Worm (Caenorhabditis elegans) whole organism, young adult: ENCODE results near the gene Y73F8A.14.
"Not testable (repeated sequence)": the region's sequence is repeated elsewhere in the genome, so short reads cannot be mapped to it uniquely, and the experiment has no call there.

ENCODE experiments used
- B0261.1 ChIP-seq: sonication (generic microtip); optimal IDR thresholded peaks from 2 replicates; lab custom pipeline; 2016; ENCODE audit warnings: mild to moderate bottlenecking, missing genetic modification characterization, moderate library complexity, missing compliant biosample characterization
- C17E4.6 ChIP-seq: fragments of 200-800 bp; sonication (Bioruptor generic); IDR thresholded peaks from 2 replicates; pipeline ENCODE4 v1.3.6; 2022; ENCODE audit warnings: missing genetic modification reagents, missing genetic modification characterization, missing compliant biosample characterization
- D2030.7 ChIP-seq: fragments of 200-800 bp; sonication (Bioruptor generic); IDR thresholded peaks from 2 replicates; pipeline ENCODE4 v1.3.6; 2022; ENCODE audit warnings: missing genetic modification reagents, missing genetic modification characterization, missing compliant biosample characterization
- F10E7.11 ChIP-seq: sonication (generic microtip); optimal IDR thresholded peaks from 2 replicates; lab custom pipeline; 2017; ENCODE audit warnings: mild to moderate bottlenecking, missing genetic modification characterization, moderate library complexity, missing compliant biosample characterization
- F33H1.4 ChIP-seq: fragments of 200-800 bp; sonication (Bioruptor generic); IDR thresholded peaks from 2 replicates; pipeline ENCODE4 v1.3.6; 2022; ENCODE audit warnings: missing genetic modification reagents, missing genetic modification characterization, missing compliant biosample characterization
- F37B4.10 ChIP-seq: fragments of 200-800 bp; sonication (Bioruptor generic); IDR thresholded peaks from 2 replicates; pipeline ENCODE4 v1.3.6; 2022; ENCODE audit warnings: missing genetic modification characterization, missing compliant biosample characterization
- T07F8.4 ChIP-seq: sonication (generic microtip); optimal IDR thresholded peaks from 2 replicates; lab custom pipeline; 2016; ENCODE audit warnings: mild to moderate bottlenecking, missing genetic modification characterization, moderate library complexity, missing compliant biosample characterization
- T26A5.8 ChIP-seq: sonication (generic microtip); optimal IDR thresholded peaks from 2 replicates; lab custom pipeline; 2016; ENCODE audit warnings: missing genetic modification characterization, missing compliant biosample characterization
- attf-5 ChIP-seq: fragments of 200-800 bp; sonication (Bioruptor generic); optimal IDR thresholded peaks from 2 replicates; lab custom pipeline; 2018; ENCODE audit warnings: mild to moderate bottlenecking, missing genetic modification characterization, missing compliant biosample characterization
- attf-6 ChIP-seq: fragments of 200-800 bp; sonication (Bioruptor generic); IDR thresholded peaks from 2 replicates; pipeline ENCODE4 v1.3.6; 2022; ENCODE audit warnings: missing genetic modification reagents, missing genetic modification characterization, missing compliant biosample characterization
- ceh-100 ChIP-seq: fragments of 200-800 bp; sonication (Bioruptor generic); IDR thresholded peaks from 2 replicates; pipeline ENCODE4 v1.3.6; 2022; ENCODE audit warnings: missing genetic modification reagents, missing genetic modification characterization, missing compliant biosample characterization
- ceh-58 ChIP-seq: fragments of 200-800 bp; sonication (Bioruptor generic); IDR thresholded peaks from 2 replicates; pipeline ENCODE4 v1.3.6; 2022; ENCODE audit warnings: missing genetic modification characterization, missing compliant biosample characterization
- egl-18 ChIP-seq: fragments of 200-800 bp; sonication (Bioruptor generic); IDR thresholded peaks from 2 replicates; pipeline ENCODE4 v1.3.6; 2022; ENCODE audit warnings: missing genetic modification reagents, missing genetic modification characterization, missing compliant biosample characterization
- egrh-3 ChIP-seq: fragments of 200-800 bp; sonication (Bioruptor generic); IDR thresholded peaks from 2 replicates; pipeline ENCODE4 v1.3.6; 2022; ENCODE audit warnings: missing genetic modification reagents, missing genetic modification characterization, missing compliant biosample characterization
- hmg-1.2 ChIP-seq: fragments of 200-800 bp; sonication (Bioruptor generic); IDR thresholded peaks from 2 replicates; pipeline ENCODE4 v1.3.6; 2022; ENCODE audit warnings: missing genetic modification reagents, missing genetic modification characterization, missing compliant biosample characterization
- madf-10 ChIP-seq: sonication (generic microtip); optimal IDR thresholded peaks from 2 replicates; lab custom pipeline; 2016; ENCODE audit warnings: mild to moderate bottlenecking, missing genetic modification characterization, missing compliant biosample characterization
- mel-28 ChIP-seq: sonication (generic microtip); optimal IDR thresholded peaks from 2 replicates; lab custom pipeline; 2016; ENCODE audit warnings: borderline replicate concordance, mild to moderate bottlenecking, missing genetic modification characterization, missing compliant biosample characterization
- nfya-1 ChIP-seq: sonication (generic microtip); optimal IDR thresholded peaks from 2 replicates; lab custom pipeline; 2017; ENCODE audit warnings: antibody characterized with exemption, missing compliant biosample characterization, missing genetic modification characterization, borderline replicate concordance; ENCODE audit not compliant: insufficient read depth
- nhr-27 ChIP-seq: fragments of 200-800 bp; sonication (Bioruptor generic); optimal IDR thresholded peaks from 2 replicates; lab custom pipeline; 2018; ENCODE audit warnings: mild to moderate bottlenecking, missing genetic modification characterization, moderate library complexity, missing compliant biosample characterization
- rpc-1 ChIP-seq, 2 experiments: fragments of 150-350 bp in 1 of 2; sonication (generic microtip) in 1 of 2; optimal IDR thresholded peaks; 2 replicates each; lab custom pipeline; 2014 to 2018; ENCODE audit warnings: missing biosample characterization in 1 of 2, missing genetic modification characterization in 1 of 2, missing genetic modification reagents in 1 of 2, missing genotype in 1 of 2
- snpc-1.1 ChIP-seq: sonication (generic microtip); optimal IDR thresholded peaks from 2 replicates; lab custom pipeline; 2017; ENCODE audit warnings: missing genetic modification characterization, mild to moderate bottlenecking, missing compliant biosample characterization, antibody characterized with exemption, moderate library complexity, missing genotype, missing genetic modification reagents; ENCODE audit not compliant: insufficient read depth
- snpc-4 ChIP-seq, 5 experiments: fragments of 150-350 bp in 1 of 5; sonication (generic microtip) in 4 of 5; optimal IDR thresholded peaks; 2 replicates each; lab custom pipeline; 2014 to 2018; ENCODE audit warnings: missing genetic modification characterization in 5 of 5, missing biosample characterization in 3 of 5, antibody characterized with exemption in 2 of 5, mild to moderate bottlenecking in 2 of 5, missing compliant biosample characterization in 2 of 5, missing genotype in 2 of 5, moderate library complexity in 2 of 5, missing genetic modification reagents in 1 of 5
- sptf-2 ChIP-seq: fragments of 200-800 bp; sonication (Bioruptor generic); optimal IDR thresholded peaks from 2 replicates; lab custom pipeline; 2018; ENCODE audit warnings: mild to moderate bottlenecking, missing genetic modification characterization, missing compliant biosample characterization
- tbp1 ChIP-seq: fragments of 200-800 bp; sonication (Bioruptor generic); optimal IDR thresholded peaks from 2 replicates; lab custom pipeline; 2018; ENCODE audit warnings: mild to moderate bottlenecking, missing genetic modification characterization, missing compliant biosample characterization
- ztf-22 ChIP-seq: fragments of 200-800 bp; sonication (Bioruptor generic); optimal IDR thresholded peaks from 2 replicates; lab custom pipeline; 2018; ENCODE audit warnings: mild to moderate bottlenecking, missing genetic modification characterization, moderate library complexity, missing compliant biosample characterization
- ztf-26 ChIP-seq: sonication (generic microtip); optimal IDR thresholded peaks from 2 replicates; lab custom pipeline; 2017; ENCODE audit warnings: missing genetic modification characterization, missing compliant biosample characterization

Gene Y73F8A.14

ce11 chrIV:15315502-15315901 is 3.4 kb downstream of the Y73F8A.14 start:
- TF ChIP-seq snpc-4 (GFP tag; optimal IDR thresholded peaks at IDR 0.05; lab: Kevin White, UChicago) (no peak), snpc-4 (tag; optimal IDR thresholded peaks at IDR 0.05; lab: Kevin White, UChicago) (peak in 2 of 4 experiments; percentile 12 to 30), snpc-1.1 (tag; lab: Kevin White, UChicago) (no peak)

ce11 chrIV:15312008-15312407 is 6.9 kb downstream of the Y73F8A.14 start, which contains the start of gene Y73F8A.13:
Y73F8A.13 (plus strand) TSS chrIV:15312247.
- TF ChIP-seq madf-10 (tag; lab: Kevin White, UChicago) (no peak), attf-5 (GFP tag; lab: Kevin White, UChicago) (no peak), nfya-1 (no peak), ztf-22 (GFP tag; lab: Kevin White, UChicago) (no peak), snpc-1.1 (tag; lab: Kevin White, UChicago) (no peak), ztf-26 (no peak), attf-6 (0 out of 2 replicates have a peak, but pooled peaks have one; percentile 45), egrh-3 (GFP tag; lab: Robert Waterston, UW) (no peak), F33H1.4 (GFP tag; lab: Robert Waterston, UW) (no peak), nhr-27 (tag; lab: Kevin White, UChicago) (no peak), ceh-100 (GFP tag; lab: Robert Waterston, UW) (no peak), T07F8.4 (tag; lab: Kevin White, UChicago) (no peak), snpc-4 (GFP tag; optimal IDR thresholded peaks at IDR 0.05; lab: Kevin White, UChicago) (no peak), snpc-4 (tag; optimal IDR thresholded peaks at IDR 0.05; lab: Kevin White, UChicago) (peak in 2 of 4 experiments; percentile 45 to 60), C17E4.6 (no peak), F10E7.11 (tag; lab: Kevin White, UChicago) (no peak), sptf-2 (GFP tag; lab: Kevin White, UChicago) (no peak), hmg-1.2 (GFP tag; lab: Robert Waterston, UW) (peak; percentile 66; the same call in 1 of the 2 replicates), ceh-58 (no peak)

ce11 chrIV:15311590-15311989 is 7.3 kb downstream of the Y73F8A.14 start, which contains the start of gene Y73F8A.12:
Y73F8A.12 (minus strand) TSS chrIV:15311690.
- not testable (repeated sequence) for TF ChIP-seq T26A5.8 (tag; lab: Kevin White, UChicago); F37B4.10 (GFP tag; lab: Robert Waterston, UW); egl-18
- TF ChIP-seq, all 124 proteins: peak for 0; not testable (repeated sequence) for 124

- TF ChIP-seq B0261.1, result peak; percentile 59
- peak; percentile 59; the same call in 1 of the 2 replicates for TF ChIP-seq D2030.7 (GFP tag; lab: Robert Waterston, UW)
- peak; percentile 97 for TF ChIP-seq attf-6
- not testable (repeated sequence) for TF ChIP-seq snpc-4 (GFP tag; optimal IDR thresholded peaks at IDR 0.05; lab: Kevin White, UChicago)
- peak in 3 of 4 experiments; percentile 39 to 93 (median 75) for TF ChIP-seq snpc-4 (tag; optimal IDR thresholded peaks at IDR 0.05; lab: Kevin White, UChicago)
- peak; percentile 84 for TF ChIP-seq tbp1 (GFP tag; lab: Kevin White, UChicago)
- peak; percentile 16 for TF ChIP-seq rpc-1 (optimal IDR thresholded peaks at IDR 0.05; lab: Kevin White, UChicago)
- TF ChIP-seq rpc-1 (tag; optimal IDR thresholded peaks at IDR 0.05; lab: Kevin White, UChicago), result peak; percentile 59
Measured at ce11 chrIV:15310965-15311364, 7.9 kb downstream of the Y73F8A.14 start.

ce11 chrIV:15302151-15302550 is 16.7 kb downstream of the Y73F8A.14 start, which contains the start of gene best-21:
best-21 (plus strand) TSS chrIV:15302451.
- TF ChIP-seq mel-28 (tag; lab: Kevin White, UChicago) (no peak), snpc-4 (GFP tag; optimal IDR thresholded peaks at IDR 0.05; lab: Kevin White, UChicago) (no peak), snpc-4 (tag; optimal IDR thresholded peaks at IDR 0.05; lab: Kevin White, UChicago) (peak in 1 of 4 experiments; percentile 20)

ce11 chrIV:15300041-15300440 is 18.8 kb downstream of the Y73F8A.14 start:
- TF ChIP-seq attf-6, result peak; percentile 67; the same call in 1 of the 2 replicates
- TF ChIP-seq sptf-2 (GFP tag; lab: Kevin White, UChicago), result no peak
